Fruit fly (Drosophila melanogaster) S2 (cell line): Measurements from ENCODE around the gene CG2187.

Source experiments
- CG8478 ChIP-seq: fragments of >200 bp; optimal IDR thresholded peaks from 2 replicates; lab custom pipeline; 2018
- CTCF ChIP-seq, 2 experiments: fragments of >200 bp; optimal IDR thresholded peaks; 2 replicates each; lab custom pipeline; 2018

DNA sequence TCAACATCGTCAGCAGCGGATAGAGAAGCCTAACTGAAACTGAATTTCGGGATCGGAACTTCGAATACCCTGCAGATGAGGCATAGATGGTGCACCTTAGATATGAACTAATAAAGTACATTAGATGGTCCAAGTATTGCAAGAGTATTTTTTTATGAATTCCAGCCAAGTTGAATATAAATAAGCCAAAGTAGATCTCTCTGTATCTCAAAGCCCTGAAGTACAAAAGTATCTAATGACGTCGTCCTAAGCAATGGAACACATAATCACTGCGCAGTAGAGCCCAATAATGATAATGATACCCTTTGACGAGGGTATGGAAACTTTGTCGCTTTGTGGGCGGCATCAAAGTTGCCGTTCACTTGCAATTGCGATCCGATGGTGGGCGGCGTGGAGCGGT lies 48.7 kb downstream of the CG2187 start:
- no peak for TF ChIP-seq CG8478 (lab: Kevin White, UChicago)
- TF ChIP-seq CTCF (optimal IDR thresholded peaks at IDR 0.05; lab: Kevin White, UChicago), result no peak
